Worm (Caenorhabditis elegans) whole organism, L1 larva: ENCODE results near the gene srw-57.
A peak's percentile ranks its signal among the peaks of the same experiment; 100 is the strongest.

Experiments used
- C04F5.9 ChIP-seq: sonication (generic microtip); optimal IDR thresholded peaks from 2 replicates; lab custom pipeline; 2016; ENCODE audit warnings: missing genetic modification characterization, missing compliant biosample characterization
- C16A3.4 ChIP-seq: fragments of 150-350 bp; optimal IDR thresholded peaks from 2 replicates; lab custom pipeline; 2014; ENCODE audit warnings: missing biosample characterization, missing genetic modification characterization
- aha-1 ChIP-seq: fragments of 150-350 bp; optimal IDR thresholded peaks from 2 replicates; lab custom pipeline; 2014; ENCODE audit warnings: missing biosample characterization, missing genetic modification characterization
- aly-2 ChIP-seq: fragments of 150-350 bp; optimal IDR thresholded peaks from 2 replicates; lab custom pipeline; 2014; ENCODE audit warnings: missing biosample characterization, missing genetic modification characterization
- ama-1 ChIP-seq: fragments of 150-350 bp; optimal IDR thresholded peaks from 2 replicates; lab custom pipeline; 2014
- blmp-1 ChIP-seq: fragments of 150-350 bp; optimal IDR thresholded peaks from 2 replicates; lab custom pipeline; 2014; ENCODE audit warnings: missing biosample characterization, missing genetic modification characterization
- ceh-8 ChIP-seq: fragments of 200-800 bp; sonication (Bioruptor generic); optimal IDR thresholded peaks from 2 replicates; lab custom pipeline; 2018; ENCODE audit warnings: mild to moderate bottlenecking, missing genetic modification characterization, moderate library complexity, missing compliant biosample characterization
- ceh-82 ChIP-seq, 3 experiments: fragments of 150-350 bp in 1 of 3; sonication (generic microtip) in 2 of 3; optimal IDR thresholded peaks; 2 replicates each; lab custom pipeline; 2014 to 2017; ENCODE audit warnings: missing biosample characterization in 3 of 3, missing genetic modification characterization in 3 of 3
- dpl-1 ChIP-seq, 3 experiments: fragments of 150-350 bp in 2 of 3; sonication (generic microtip) in 1 of 3; optimal IDR thresholded peaks; 2 replicates each; lab custom pipeline; 2014 to 2017; ENCODE audit warnings: missing biosample characterization in 3 of 3, missing genetic modification characterization in 3 of 3, missing genetic modification reagents in 3 of 3
- egl-27 ChIP-seq, 2 experiments: fragments of 150-350 bp in 1 of 2; sonication (generic microtip); optimal IDR thresholded peaks; 3 replicates each; lab custom pipeline; 2017 to 2018; ENCODE audit warnings: missing biosample characterization in 2 of 2, missing genetic modification characterization in 2 of 2, missing genetic modification reagents in 2 of 2
- elt-2 ChIP-seq: sonication (generic microtip); optimal IDR thresholded peaks from 2 replicates; lab custom pipeline; 2016; ENCODE audit warnings: missing genetic modification characterization, mild to moderate bottlenecking, inconsistent platforms, missing compliant biosample characterization, missing genetic modification reagents
- fkh-4 ChIP-seq: sonication (generic microtip); optimal IDR thresholded peaks from 2 replicates; lab custom pipeline; 2016; ENCODE audit warnings: missing compliant biosample characterization, missing genetic modification characterization, borderline replicate concordance
- fos-1 ChIP-seq: fragments of 150-350 bp; optimal IDR thresholded peaks from 2 replicates; lab custom pipeline; 2014; ENCODE audit warnings: missing biosample characterization, missing genetic modification characterization
- hlh-4 ChIP-seq: sonication (generic microtip); optimal IDR thresholded peaks from 2 replicates; lab custom pipeline; 2016; ENCODE audit warnings: mild to moderate bottlenecking, missing genetic modification characterization, missing compliant biosample characterization
- hpl-2 ChIP-seq: fragments of 150-350 bp; optimal IDR thresholded peaks from 2 replicates; lab custom pipeline; 2014; ENCODE audit warnings: missing biosample characterization, missing genetic modification reagents, missing genetic modification characterization
- irx-1 ChIP-seq: sonication (generic microtip); optimal IDR thresholded peaks from 2 replicates; lab custom pipeline; 2016; ENCODE audit warnings: missing genetic modification characterization, missing compliant biosample characterization
- isw-1 ChIP-seq: fragments of 200-800 bp; sonication (Bioruptor generic); IDR thresholded peaks from 2 replicates; pipeline ENCODE4 v1.3.6; 2022; ENCODE audit warnings: missing genetic modification characterization, missing compliant biosample characterization
- lin-14 ChIP-seq: fragments of 200-800 bp; sonication (Bioruptor generic); optimal IDR thresholded peaks from 2 replicates; lab custom pipeline; 2018; ENCODE audit warnings: mild to moderate bottlenecking, missing genetic modification characterization, moderate library complexity, missing compliant biosample characterization
- lir-3 ChIP-seq: sonication (generic microtip); optimal IDR thresholded peaks from 2 replicates; lab custom pipeline; 2016; ENCODE audit warnings: mild to moderate bottlenecking, missing genetic modification characterization, moderate library complexity, missing compliant biosample characterization; ENCODE audit not compliant: poor library complexity
- lsy-2 ChIP-seq, 2 experiments: fragments of 150-350 bp; optimal IDR thresholded peaks; 2 replicates each; lab custom pipeline; 2014; ENCODE audit warnings: missing biosample characterization in 2 of 2, missing genetic modification characterization in 2 of 2
- mab-9 ChIP-seq: fragments of 200-800 bp; sonication (Bioruptor generic); IDR thresholded peaks from 2 replicates; pipeline ENCODE4 v1.3.6; 2022; ENCODE audit warnings: missing genetic modification reagents, missing genetic modification characterization, missing compliant biosample characterization
- mef-2 ChIP-seq: fragments of 150-350 bp; optimal IDR thresholded peaks from 2 replicates; lab custom pipeline; 2014; ENCODE audit warnings: missing biosample characterization, missing genetic modification characterization
- nhr-237 ChIP-seq: fragments of 150-350 bp; optimal IDR thresholded peaks from 2 replicates; lab custom pipeline; 2014; ENCODE audit warnings: missing biosample characterization, missing genetic modification characterization
- nhr-28 ChIP-seq: fragments of 150-350 bp; optimal IDR thresholded peaks from 2 replicates; lab custom pipeline; 2014; ENCODE audit warnings: missing biosample characterization, missing genetic modification characterization
- nhr-71 ChIP-seq: sonication (generic microtip); optimal IDR thresholded peaks from 2 replicates; lab custom pipeline; 2016; ENCODE audit warnings: mild to moderate bottlenecking, missing genetic modification characterization, moderate library complexity, missing compliant biosample characterization
- nhr-77 ChIP-seq: fragments of 150-350 bp; optimal IDR thresholded peaks from 2 replicates; lab custom pipeline; 2014; ENCODE audit warnings: missing biosample characterization, missing genetic modification characterization
- nhr-85 ChIP-seq: sonication (generic microtip); peaks from one replicate; lab custom pipeline; 2016; ENCODE audit warnings: missing genetic modification characterization, inconsistent platforms, missing compliant biosample characterization
- nhr-90 ChIP-seq: sonication (generic microtip); optimal IDR thresholded peaks from 2 replicates; lab custom pipeline; 2016; ENCODE audit warnings: mild to moderate bottlenecking, missing genetic modification characterization, missing compliant biosample characterization; ENCODE audit not compliant: poor library complexity
- pag-3 ChIP-seq: sonication (generic microtip); optimal IDR thresholded peaks from 2 replicates; lab custom pipeline; 2017; ENCODE audit warnings: missing genetic modification characterization, mild to moderate bottlenecking, missing compliant biosample characterization, antibody characterized with exemption, borderline replicate concordance; ENCODE audit not compliant: insufficient read depth
- skn-1 ChIP-seq: fragments of 150-350 bp; optimal IDR thresholded peaks from 2 replicates; lab custom pipeline; 2014; ENCODE audit warnings: missing biosample characterization, missing genetic modification characterization
- sox-4 ChIP-seq: sonication (generic microtip); optimal IDR thresholded peaks from 2 replicates; lab custom pipeline; 2016; ENCODE audit warnings: missing genetic modification characterization, missing compliant biosample characterization
- sptf-1 ChIP-seq: fragments of 150-350 bp; optimal IDR thresholded peaks from 2 replicates; lab custom pipeline; 2014; ENCODE audit warnings: missing biosample characterization, missing genetic modification characterization
- tbx-2 ChIP-seq: sonication (generic microtip); optimal IDR thresholded peaks from 2 replicates; lab custom pipeline; 2016; ENCODE audit warnings: missing genetic modification characterization, missing compliant biosample characterization
- unc-30 ChIP-seq: sonication (generic microtip); optimal IDR thresholded peaks from 2 replicates; lab custom pipeline; 2017; ENCODE audit warnings: missing biosample characterization, missing genetic modification characterization
- unc-98 ChIP-seq: fragments of 200-800 bp; sonication (Bioruptor generic); IDR thresholded peaks from 2 replicates; pipeline ENCODE4 v1.3.6; 2022; ENCODE audit warnings: missing genetic modification characterization, missing compliant biosample characterization
- vab-15 ChIP-seq: sonication (generic microtip); optimal IDR thresholded peaks from 2 replicates; lab custom pipeline; 2017; ENCODE audit warnings: missing genotype, mild to moderate bottlenecking, missing genetic modification characterization, missing compliant biosample characterization
- zag-1 ChIP-seq: fragments of 150-350 bp; optimal IDR thresholded peaks from 2 replicates; lab custom pipeline; 2014; ENCODE audit warnings: missing biosample characterization, missing genetic modification characterization
- ztf-11 ChIP-seq, 2 experiments: sonication (generic microtip); optimal IDR thresholded peaks; 2 replicates each; lab custom pipeline; 2016 to 2017; ENCODE audit warnings: missing genetic modification characterization in 2 of 2, missing biosample characterization in 1 of 2, missing compliant biosample characterization in 1 of 2

Gene srw-57

ce11 chrV:15915919-15916318, 38.9 kb downstream of the srw-57 start, which contains the start of gene gst-38:
TSS of gene gst-38 (minus strand) at chrV:15916070.
- no peak for TF ChIP-seq aha-1
- no peak for TF ChIP-seq nhr-237 (tag; lab: Kevin White, UChicago)
- TF ChIP-seq elt-2 = peak; percentile 85

DNA sequence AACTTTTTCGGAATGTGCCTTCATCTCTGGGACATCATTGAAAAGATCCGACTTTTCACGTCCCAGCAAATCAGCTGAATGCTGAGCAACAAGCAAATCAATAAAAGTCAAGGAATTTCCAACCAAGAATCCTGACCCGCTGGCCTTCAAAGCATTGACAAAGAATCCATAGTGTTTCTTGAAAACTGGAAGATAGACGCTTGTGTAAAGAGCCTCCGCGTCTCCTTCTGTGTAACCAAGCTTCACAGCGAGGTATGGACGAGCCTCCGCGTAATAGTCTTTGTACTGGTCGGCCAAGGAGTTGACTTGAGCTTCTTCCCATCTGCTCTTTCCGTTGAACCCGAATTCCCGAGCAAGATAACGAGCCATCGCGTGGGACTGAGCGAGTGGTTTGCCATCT, 39.5 kb downstream of the srw-57 start:
- TF ChIP-seq zag-1 = no peak
- no peak for TF ChIP-seq lsy-2 (tag; optimal IDR thresholded peaks at IDR 0.05; lab: Kevin White, UChicago)
- no peak for TF ChIP-seq ztf-11 (tag; optimal IDR thresholded peaks at IDR 0.05; lab: Kevin White, UChicago)
- no peak for TF ChIP-seq nhr-71 (tag; lab: Kevin White, UChicago)
- TF ChIP-seq lin-14 (GFP tag; lab: Kevin White, UChicago) = no peak
- no peak for TF ChIP-seq elt-2
- no peak for TF ChIP-seq tbx-2
- no peak for TF ChIP-seq vab-15 (tag; lab: Kevin White, UChicago)
- TF ChIP-seq egl-27 (tag; optimal IDR thresholded peaks at IDR 0.05; lab: Kevin White, UChicago) = no peak
- no peak for TF ChIP-seq C16A3.4
- no peak for TF ChIP-seq ceh-82 (tag; optimal IDR thresholded peaks at IDR 0.05; lab: Kevin White, UChicago)
- TF ChIP-seq nhr-90 (tag; lab: Kevin White, UChicago) = no peak
- no peak for TF ChIP-seq ceh-8 (GFP tag; lab: Kevin White, UChicago)
- TF ChIP-seq hpl-2 = no peak

- TF ChIP-seq unc-98 (GFP tag; lab: Robert Waterston, UW) = no peak
- TF ChIP-seq ztf-11 (tag; optimal IDR thresholded peaks at IDR 0.05; lab: Kevin White, UChicago) = no peak
- TF ChIP-seq mab-9 (GFP tag; lab: Robert Waterston, UW) = no peak
- no peak for TF ChIP-seq pag-3 (tag; lab: Kevin White, UChicago)
- no peak for TF ChIP-seq dpl-1 (GFP tag; optimal IDR thresholded peaks at IDR 0.05; lab: Kevin White, UChicago)
- TF ChIP-seq nhr-85 (tag; lab: Kevin White, UChicago) = no peak
- no peak for TF ChIP-seq fkh-4 (tag; lab: Kevin White, UChicago)
- TF ChIP-seq blmp-1 (tag; lab: Kevin White, UChicago) = no peak
- no peak for TF ChIP-seq sox-4 (tag; lab: Kevin White, UChicago)
- TF ChIP-seq C04F5.9 (tag; lab: Kevin White, UChicago) = no peak
- no peak for TF ChIP-seq isw-1 (GFP tag; lab: Robert Waterston, UW)
- TF ChIP-seq sptf-1 (tag; lab: Kevin White, UChicago) = no peak
- TF ChIP-seq mef-2 = no peak
Measured at ce11 chrV:15914774-15915173, 40.1 kb downstream of the srw-57 start.

ce11 chrV:15913714-15914113, 41.1 kb downstream of the srw-57 start, which contains the start of gene F35E8.7:
TSS of gene F35E8.7 (plus strand) at chrV:15914014.
- TF ChIP-seq unc-30 (tag; lab: Kevin White, UChicago) = no peak
- TF ChIP-seq hlh-4 (tag; lab: Kevin White, UChicago) = no peak
- no peak for TF ChIP-seq skn-1 (tag; lab: Kevin White, UChicago)
- TF ChIP-seq nhr-77 (tag; lab: Kevin White, UChicago) = no peak
- TF ChIP-seq irx-1 = no peak
- TF ChIP-seq lir-3 (tag; lab: Kevin White, UChicago) = no peak
- TF ChIP-seq zag-1 = no peak
- TF ChIP-seq nhr-28 (tag; lab: Kevin White, UChicago) = no peak
- no peak for TF ChIP-seq aly-2 (tag; lab: Kevin White, UChicago)
- no peak for TF ChIP-seq fos-1 (tag; lab: Kevin White, UChicago)
- no peak for TF ChIP-seq ama-1 (lab: Kevin White, UChicago)
- TF ChIP-seq hpl-2 = no peak
